Worm (Caenorhabditis elegans) whole organism, early embryonic: Measurements from ENCODE around the gene gvd-1.

ENCODE experiments used
- ama-1 ChIP-seq: fragments of 150-350 bp; optimal IDR thresholded peaks from 2 replicates; lab custom pipeline; 2014
- pes-1 ChIP-seq: fragments of 200-800 bp; sonication (Bioruptor generic); IDR thresholded peaks from 2 replicates; pipeline ENCODE4 v1.3.6; 2022; ENCODE audit warnings: missing genetic modification reagents, missing genetic modification characterization, missing compliant biosample characterization

DNA sequence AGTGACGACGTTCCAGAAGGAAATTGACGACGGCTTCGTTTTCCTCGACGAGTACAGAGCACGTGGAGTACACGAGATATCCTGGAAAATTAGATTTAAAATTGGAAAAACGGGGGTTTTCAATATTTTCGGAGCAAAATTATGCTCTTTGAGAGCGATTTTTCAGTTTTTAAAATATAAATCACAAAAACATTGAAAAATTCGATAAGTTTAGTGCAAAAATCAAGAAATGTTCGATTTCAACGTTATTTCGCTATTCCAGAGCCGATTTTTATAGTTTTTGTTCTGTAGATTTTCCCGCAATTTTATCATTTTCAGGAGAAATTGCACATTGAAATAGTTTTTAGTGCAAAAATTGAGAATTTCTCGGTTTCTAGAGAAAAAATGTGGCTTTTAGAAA lies 15.5 kb upstream of the gvd-1 start, which contains the start of gene W07E6.5:
- no peak for TF ChIP-seq ama-1 (lab: Kevin White, UChicago)
- no peak for TF ChIP-seq pes-1 (GFP tag; lab: Robert Waterston, UW)
